Worm (Caenorhabditis elegans) whole organism, young adult: ENCODE results near the gene R02F2.1.

Experiments used
- B0336.3 ChIP-seq: fragments of 200-800 bp; sonication (Bioruptor generic); IDR thresholded peaks from 2 replicates; pipeline ENCODE4 v1.3.6; 2022; ENCODE audit warnings: missing genetic modification characterization, missing compliant biosample characterization
- F22D6.2 ChIP-seq: sonication (generic microtip); optimal IDR thresholded peaks from 2 replicates; lab custom pipeline; 2016; ENCODE audit warnings: mild to moderate bottlenecking, missing genetic modification characterization, missing compliant biosample characterization
- F33H1.4 ChIP-seq: fragments of 200-800 bp; sonication (Bioruptor generic); IDR thresholded peaks from 2 replicates; pipeline ENCODE4 v1.3.6; 2022; ENCODE audit warnings: missing genetic modification reagents, missing genetic modification characterization, missing compliant biosample characterization
- F37B4.10 ChIP-seq: fragments of 200-800 bp; sonication (Bioruptor generic); IDR thresholded peaks from 2 replicates; pipeline ENCODE4 v1.3.6; 2022; ENCODE audit warnings: missing genetic modification characterization, missing compliant biosample characterization
- F49E8.2 ChIP-seq: sonication (generic microtip); optimal IDR thresholded peaks from 3 replicates; lab custom pipeline; 2017; ENCODE audit warnings: missing genetic modification characterization, mild to moderate bottlenecking, missing compliant biosample characterization, antibody characterized with exemption, moderate library complexity; ENCODE audit not compliant: insufficient read depth
- F55B11.4 ChIP-seq: sonication (generic microtip); optimal IDR thresholded peaks from 2 replicates; lab custom pipeline; 2016; ENCODE audit warnings: missing compliant biosample characterization, missing genetic modification characterization, borderline replicate concordance; ENCODE audit not compliant: insufficient read depth
- F57C9.4 ChIP-seq: sonication (generic microtip); optimal IDR thresholded peaks from 2 replicates; lab custom pipeline; 2017; ENCODE audit warnings: mild to moderate bottlenecking, missing genetic modification characterization, missing compliant biosample characterization
- Y53F4B.3 ChIP-seq: fragments of 200-800 bp; sonication (Bioruptor generic); IDR thresholded peaks from 2 replicates; pipeline ENCODE4 v1.3.6; 2022; ENCODE audit warnings: missing genetic modification reagents, missing genetic modification characterization, missing compliant biosample characterization
- Y53G8AR.9 ChIP-seq: fragments of 200-800 bp; sonication (Bioruptor generic); conservative IDR thresholded peaks from 2 replicates; pipeline ENCODE4 v1.3.6; 2022; ENCODE audit warnings: missing genetic modification reagents, missing genetic modification characterization, missing compliant biosample characterization
- Y56A3A.18 ChIP-seq: fragments of 200-800 bp; sonication (Bioruptor generic); IDR thresholded peaks from 2 replicates; pipeline ENCODE4 v1.3.6; 2022; ENCODE audit warnings: missing genetic modification reagents, missing genetic modification characterization, missing compliant biosample characterization
- Y67H2A.10 ChIP-seq: fragments of 200-800 bp; sonication (Bioruptor generic); conservative IDR thresholded peaks from 2 replicates; pipeline ENCODE4 v1.3.6; 2022; ENCODE audit warnings: missing genetic modification reagents, missing genetic modification characterization, missing compliant biosample characterization
- ama-1 ChIP-seq, 3 experiments: fragments of 150-350 bp in 1 of 3; sonication (generic microtip) in 2 of 3; optimal IDR thresholded peaks; 2 replicates each; lab custom pipeline; 2014 to 2018; ENCODE audit warnings: missing biosample characterization in 2 of 3, missing genetic modification characterization in 2 of 3, missing genetic modification reagents in 2 of 3
- aptf-3 ChIP-seq: fragments of 200-800 bp; sonication (Bioruptor generic); IDR thresholded peaks from 2 replicates; pipeline ENCODE4 v1.3.6; 2022; ENCODE audit warnings: missing genetic modification characterization, missing compliant biosample characterization
- attf-3 ChIP-seq: fragments of 200-800 bp; sonication (Bioruptor generic); conservative IDR thresholded peaks from 2 replicates; pipeline ENCODE4 v1.3.6; 2022; ENCODE audit warnings: missing genetic modification reagents, missing genetic modification characterization, missing compliant biosample characterization
- ccch-3 ChIP-seq: fragments of 200-800 bp; sonication (Bioruptor generic); optimal IDR thresholded peaks from 2 replicates; lab custom pipeline; 2018; ENCODE audit warnings: mild to moderate bottlenecking, missing genetic modification characterization, missing compliant biosample characterization
- cebp-1 ChIP-seq, 2 experiments: fragments of 200-800 bp in 1 of 2; sonication (Bioruptor generic) in 1 of 2; sonication (generic microtip) in 1 of 2; IDR thresholded peaks in 1 of 2; optimal IDR thresholded peaks in 1 of 2; 2 replicates each; pipeline versions ENCODE4 v1.3.6 to Lab custom; 2017 to 2022; ENCODE audit warnings: missing compliant biosample characterization in 2 of 2, missing genetic modification characterization in 2 of 2, mild to moderate bottlenecking in 1 of 2, missing genetic modification reagents in 1 of 2, moderate library complexity in 1 of 2
- cebp-2 ChIP-seq: fragments of 200-800 bp; sonication (Bioruptor generic); IDR thresholded peaks from 2 replicates; pipeline ENCODE4 v1.3.6; 2022; ENCODE audit warnings: missing genetic modification characterization, missing compliant biosample characterization
- ceh-27 ChIP-seq: fragments of 200-800 bp; sonication (Bioruptor generic); optimal IDR thresholded peaks from 2 replicates; lab custom pipeline; 2018; ENCODE audit warnings: mild to moderate bottlenecking, missing genetic modification characterization, moderate library complexity, missing compliant biosample characterization
- ceh-58 ChIP-seq: fragments of 200-800 bp; sonication (Bioruptor generic); IDR thresholded peaks from 2 replicates; pipeline ENCODE4 v1.3.6; 2022; ENCODE audit warnings: missing genetic modification characterization, missing compliant biosample characterization
- ceh-79 ChIP-seq: sonication (generic microtip); optimal IDR thresholded peaks from 2 replicates; lab custom pipeline; 2017; ENCODE audit warnings: mild to moderate bottlenecking, missing genetic modification characterization, missing compliant biosample characterization
- dox-1 ChIP-seq: fragments of 200-800 bp; sonication (Bioruptor generic); IDR thresholded peaks from 2 replicates; pipeline ENCODE4 v1.3.6; 2022; ENCODE audit warnings: missing genetic modification reagents, missing genetic modification characterization, missing compliant biosample characterization
- dpff-1 ChIP-seq: sonication (generic microtip); optimal IDR thresholded peaks from 2 replicates; lab custom pipeline; 2017; ENCODE audit warnings: mild to moderate bottlenecking, missing genetic modification characterization, missing compliant biosample characterization
- egl-18 ChIP-seq: fragments of 200-800 bp; sonication (Bioruptor generic); IDR thresholded peaks from 2 replicates; pipeline ENCODE4 v1.3.6; 2022; ENCODE audit warnings: missing genetic modification reagents, missing genetic modification characterization, missing compliant biosample characterization
- gei-17 ChIP-seq: fragments of 200-800 bp; sonication (Bioruptor generic); optimal IDR thresholded peaks from 2 replicates; lab custom pipeline; 2018; ENCODE audit warnings: mild to moderate bottlenecking, missing genetic modification characterization, missing compliant biosample characterization
- him-1 ChIP-seq: sonication (generic microtip); optimal IDR thresholded peaks from 2 replicates; lab custom pipeline; 2016; ENCODE audit warnings: missing genotype, missing genetic modification reagents, missing genetic modification characterization, missing compliant biosample characterization
- hlh-12 ChIP-seq: sonication (generic microtip); optimal IDR thresholded peaks from 2 replicates; lab custom pipeline; 2016; ENCODE audit warnings: missing genetic modification characterization, missing compliant biosample characterization
- hsf-1 ChIP-seq: fragments of 200-800 bp; sonication (Bioruptor generic); IDR thresholded peaks from 2 replicates; pipeline ENCODE4 v1.3.6; 2022; ENCODE audit warnings: missing genetic modification reagents, missing genetic modification characterization, missing compliant biosample characterization
- lsy-27 ChIP-seq: sonication (generic microtip); optimal IDR thresholded peaks from 2 replicates; lab custom pipeline; 2017; ENCODE audit warnings: missing genetic modification characterization, mild to moderate bottlenecking, missing compliant biosample characterization, antibody characterized with exemption, missing genotype, borderline replicate concordance; ENCODE audit not compliant: insufficient read depth
- mcd-1 ChIP-seq: fragments of 200-800 bp; sonication (Bioruptor generic); IDR thresholded peaks from 2 replicates; pipeline ENCODE4 v1.3.6; 2022; ENCODE audit warnings: missing genetic modification reagents, missing genetic modification characterization, missing compliant biosample characterization
- mes-4 ChIP-seq: sonication (generic microtip); optimal IDR thresholded peaks from 2 replicates; lab custom pipeline; 2016; ENCODE audit warnings: missing genotype, missing genetic modification characterization, missing compliant biosample characterization
- nfya-1 ChIP-seq: sonication (generic microtip); optimal IDR thresholded peaks from 2 replicates; lab custom pipeline; 2017; ENCODE audit warnings: antibody characterized with exemption, missing compliant biosample characterization, missing genetic modification characterization, borderline replicate concordance; ENCODE audit not compliant: insufficient read depth
- nfya-2 ChIP-seq: fragments of 200-800 bp; sonication (Bioruptor generic); IDR thresholded peaks from 2 replicates; pipeline ENCODE4 v1.3.6; 2022; ENCODE audit warnings: missing genetic modification reagents, missing genetic modification characterization, missing compliant biosample characterization
- nfyb-1 ChIP-seq: fragments of 200-800 bp; sonication (Bioruptor generic); IDR thresholded peaks from 2 replicates; pipeline ENCODE4 v1.3.6; 2022; ENCODE audit warnings: missing genetic modification reagents, missing genetic modification characterization, missing compliant biosample characterization
- nhr-27 ChIP-seq: fragments of 200-800 bp; sonication (Bioruptor generic); optimal IDR thresholded peaks from 2 replicates; lab custom pipeline; 2018; ENCODE audit warnings: mild to moderate bottlenecking, missing genetic modification characterization, moderate library complexity, missing compliant biosample characterization
- nhr-80 ChIP-seq: sonication (generic microtip); optimal IDR thresholded peaks from 2 replicates; lab custom pipeline; 2016; ENCODE audit warnings: missing genetic modification characterization, missing compliant biosample characterization
- rcor-1 ChIP-seq: fragments of 200-800 bp; sonication (Bioruptor generic); IDR thresholded peaks from 2 replicates; pipeline ENCODE4 v1.3.6; 2022; ENCODE audit warnings: missing genetic modification reagents, missing genetic modification characterization, missing compliant biosample characterization
- repo-1 ChIP-seq: sonication (generic microtip); optimal IDR thresholded peaks from 2 replicates; lab custom pipeline; 2017; ENCODE audit warnings: mild to moderate bottlenecking, missing genetic modification characterization, missing compliant biosample characterization
- snpc-1.1 ChIP-seq: sonication (generic microtip); optimal IDR thresholded peaks from 2 replicates; lab custom pipeline; 2017; ENCODE audit warnings: missing genetic modification characterization, mild to moderate bottlenecking, missing compliant biosample characterization, antibody characterized with exemption, moderate library complexity, missing genotype, missing genetic modification reagents; ENCODE audit not compliant: insufficient read depth
- snpc-4 ChIP-seq, 5 experiments: fragments of 150-350 bp in 1 of 5; sonication (generic microtip) in 4 of 5; optimal IDR thresholded peaks; 2 replicates each; lab custom pipeline; 2014 to 2018; ENCODE audit warnings: missing genetic modification characterization in 5 of 5, missing biosample characterization in 3 of 5, antibody characterized with exemption in 2 of 5, mild to moderate bottlenecking in 2 of 5, missing compliant biosample characterization in 2 of 5, missing genotype in 2 of 5, moderate library complexity in 2 of 5, missing genetic modification reagents in 1 of 5
- sptf-2 ChIP-seq: fragments of 200-800 bp; sonication (Bioruptor generic); optimal IDR thresholded peaks from 2 replicates; lab custom pipeline; 2018; ENCODE audit warnings: mild to moderate bottlenecking, missing genetic modification characterization, missing compliant biosample characterization
- tbx-9 ChIP-seq: sonication (generic microtip); optimal IDR thresholded peaks from 2 replicates; lab custom pipeline; 2016; ENCODE audit warnings: borderline replicate concordance, missing genetic modification characterization, inconsistent platforms, missing compliant biosample characterization
- tlf-1 ChIP-seq: fragments of 200-800 bp; sonication (Bioruptor generic); optimal IDR thresholded peaks from 2 replicates; lab custom pipeline; 2018; ENCODE audit warnings: mild to moderate bottlenecking, missing genetic modification characterization, missing compliant biosample characterization
- xnd-1 ChIP-seq: sonication (generic microtip); optimal IDR thresholded peaks from 2 replicates; lab custom pipeline; 2016; ENCODE audit warnings: missing genotype, missing genetic modification reagents, missing genetic modification characterization, missing compliant biosample characterization
- zfh-2 ChIP-seq: fragments of 200-800 bp; sonication (Bioruptor generic); conservative IDR thresholded peaks from 2 replicates; pipeline ENCODE4 v1.3.6; 2022; ENCODE audit warnings: missing genetic modification reagents, missing genetic modification characterization, missing compliant biosample characterization
- zim-3 ChIP-seq: sonication (generic microtip); optimal IDR thresholded peaks from 2 replicates; lab custom pipeline; 2017; ENCODE audit warnings: mild to moderate bottlenecking, missing genetic modification characterization, moderate library complexity, missing compliant biosample characterization
- ztf-28 ChIP-seq: fragments of 200-800 bp; sonication (Bioruptor generic); IDR thresholded peaks from 2 replicates; pipeline ENCODE4 v1.3.6; 2022; ENCODE audit warnings: missing genetic modification reagents, missing genetic modification characterization, missing compliant biosample characterization

R02F2.1 gene

ce11 chrIII:5502915-5503575, 1.4 kb downstream of the R02F2.1 start (continued):
- TF ChIP-seq F57C9.4 (no peak), ceh-79 (tag; lab: Kevin White, UChicago) (no peak), aptf-3 (no peak), zim-3 (tag; lab: Kevin White, UChicago) (no peak), dpff-1 (tag; lab: Kevin White, UChicago) (no peak), F37B4.10 (GFP tag; lab: Robert Waterston, UW) (no peak), snpc-4 (GFP tag; optimal IDR thresholded peaks at IDR 0.05; lab: Kevin White, UChicago) (no peak), snpc-4 (tag; optimal IDR thresholded peaks at IDR 0.05; lab: Kevin White, UChicago) (peak in 3 of 4 experiments; percentile 17 to 46 (median 34)), rcor-1 (GFP tag; lab: Robert Waterston, UW) (no peak), mes-4 (tag; lab: Kevin White, UChicago) (no peak), hlh-12 (no peak), ccch-3 (no peak), repo-1 (tag; lab: Kevin White, UChicago) (no peak), sptf-2 (GFP tag; lab: Kevin White, UChicago) (no peak), ceh-27 (GFP tag; lab: Kevin White, UChicago) (no peak), nfyb-1 (GFP tag; lab: Robert Waterston, UW) (peak; percentile 10; the same call in 1 of the 2 replicates), cebp-2 (no peak), nhr-80 (tag; lab: Kevin White, UChicago) (peak; percentile 88), xnd-1 (no peak), nhr-27 (no peak), F33H1.4 (GFP tag; lab: Robert Waterston, UW) (no peak), cebp-1 (GFP tag; IDR thresholded peaks at IDR 0.05; lab: Robert Waterston, UW) (peak; percentile 46), cebp-1 (tag; optimal IDR thresholded peaks at IDR 0.05; lab: Kevin White, UChicago) (peak; percentile 70), ceh-58 (no peak), snpc-1.1 (no peak), nfya-1 (tag; lab: Kevin White, UChicago) (no peak), ztf-28 (GFP tag; lab: Robert Waterston, UW) (no peak), ama-1 (optimal IDR thresholded peaks at IDR 0.05; lab: Kevin White, UChicago) (no peak), ama-1 (GFP tag; optimal IDR thresholded peaks at IDR 0.05; lab: Kevin White, UChicago) (no peak), B0336.3 (GFP tag; lab: Robert Waterston, UW) (peak; percentile 67), dox-1 (GFP tag; lab: Robert Waterston, UW) (no peak), tbx-9 (tag; lab: Kevin White, UChicago) (no peak), gei-17 (GFP tag; lab: Kevin White, UChicago) (no peak), F22D6.2 (no peak), hsf-1 (GFP tag; lab: Robert Waterston, UW) (no peak), attf-3 (0 out of 2 replicates have a peak, but pooled peaks have one; percentile 19), egl-18 (GFP tag; lab: Robert Waterston, UW) (no peak), F49E8.2 (tag; lab: Kevin White, UChicago) (no peak), lsy-27 (no peak), him-1 (tag; lab: Kevin White, UChicago) (no peak), Y67H2A.10 (no peak), zfh-2 (peak; percentile 72), Y53F4B.3 (no peak), mcd-1 (no peak), F55B11.4 (tag; lab: Kevin White, UChicago) (no peak), Y53G8AR.9 (GFP tag; lab: Robert Waterston, UW) (peak; percentile 59), nfya-2 (no peak), Y56A3A.18 (no peak), tlf-1 (no peak)
